Fruit fly (Drosophila melanogaster) whole organism, adult: ENCODE measurements around the gene CG17633.

Experiments used
- CG11617 ChIP-seq: fragments of 200-800 bp; sonication (Bioruptor generic); optimal IDR thresholded peaks from 2 replicates; lab custom pipeline; 2017; ENCODE audit warnings: mild to moderate bottlenecking, missing biosample characterization, missing genetic modification reagents, missing genetic modification characterization
- CG12768 ChIP-seq: fragments of 200-800 bp; sonication (Bioruptor generic); optimal IDR thresholded peaks from 2 replicates; lab custom pipeline; 2017; ENCODE audit warnings: missing biosample characterization, missing genetic modification characterization, mild to moderate bottlenecking, moderate library complexity, missing genetic modification reagents
- CG14711 ChIP-seq: fragments of 200-800 bp; sonication (Bioruptor generic); optimal IDR thresholded peaks from 2 replicates; lab custom pipeline; 2018; ENCODE audit warnings: missing biosample characterization, mild to moderate bottlenecking, missing genetic modification characterization, moderate library complexity
- CG1620 ChIP-seq: fragments of 200-800 bp; sonication (Bioruptor generic); optimal IDR thresholded peaks from 2 replicates; lab custom pipeline; 2016; ENCODE audit warnings: missing biosample characterization, missing genetic modification characterization
- CG33017 ChIP-seq: fragments of 200-800 bp; sonication (Bioruptor generic); optimal IDR thresholded peaks from 2 replicates; lab custom pipeline; 2018; ENCODE audit warnings: missing biosample characterization, mild to moderate bottlenecking, missing genetic modification characterization, moderate library complexity
- CG5204 ChIP-seq: fragments of 200-800 bp; sonication (Bioruptor generic); optimal IDR thresholded peaks from 2 replicates; lab custom pipeline; 2016; ENCODE audit warnings: missing biosample characterization, missing genetic modification characterization
- CG7045 ChIP-seq: fragments of 200-800 bp; sonication (Bioruptor generic); optimal IDR thresholded peaks from 2 replicates; lab custom pipeline; 2017; ENCODE audit warnings: missing biosample characterization, mild to moderate bottlenecking, missing genetic modification characterization
- CG7101 ChIP-seq: fragments of 200-800 bp; sonication (Bioruptor generic); optimal IDR thresholded peaks from 2 replicates; lab custom pipeline; 2018; ENCODE audit warnings: missing biosample characterization, mild to moderate bottlenecking, missing genetic modification characterization, moderate library complexity
- Clk ChIP-seq: fragments of 200-800 bp; sonication (Bioruptor generic); optimal IDR thresholded peaks from 2 replicates; lab custom pipeline; 2017; ENCODE audit warnings: missing biosample characterization, missing genetic modification characterization
- Crg-1 ChIP-seq: fragments of 200-800 bp; sonication (Bioruptor generic); optimal IDR thresholded peaks from 2 replicates; lab custom pipeline; 2016; ENCODE audit warnings: missing biosample characterization, missing genetic modification characterization
- Hr96 ChIP-seq: fragments of 200-800 bp; sonication (Bioruptor generic); optimal IDR thresholded peaks from 2 replicates; lab custom pipeline; 2016; ENCODE audit warnings: missing biosample characterization, missing genetic modification characterization
- Mnt ChIP-seq: fragments of 200-800 bp; sonication (Bioruptor generic); optimal IDR thresholded peaks from 2 replicates; lab custom pipeline; 2016; ENCODE audit warnings: missing biosample characterization, mild to moderate bottlenecking, missing genetic modification characterization
- bab1 ChIP-seq: fragments of 200-800 bp; sonication (Bioruptor generic); optimal IDR thresholded peaks from 3 replicates; lab custom pipeline; 2019; ENCODE audit warnings: missing biosample characterization, mild to moderate bottlenecking, missing genetic modification characterization, moderate library complexity
- cic ChIP-seq: fragments of 200-800 bp; sonication (Bioruptor generic); optimal IDR thresholded peaks from 2 replicates; lab custom pipeline; 2017; ENCODE audit warnings: missing biosample characterization, mild to moderate bottlenecking, missing genetic modification characterization, moderate library complexity
- cnc ChIP-seq, 2 experiments: fragments of >200 bp; optimal IDR thresholded peaks; 2 replicates each; lab custom pipeline; 2017
- kay ChIP-seq: fragments of 200-800 bp; sonication (Bioruptor generic); peaks from one replicate; lab custom pipeline; 2016; ENCODE audit warnings: missing biosample characterization, missing genetic modification characterization, borderline replicate concordance
- ovo ChIP-seq: fragments of 200-800 bp; sonication (Bioruptor generic); optimal IDR thresholded peaks from 2 replicates; lab custom pipeline; 2016; ENCODE audit warnings: missing biosample characterization, missing genetic modification characterization
- pad ChIP-seq: fragments of 200-800 bp; sonication (Bioruptor generic); optimal IDR thresholded peaks from 3 replicates; lab custom pipeline; 2017; ENCODE audit warnings: missing biosample characterization, missing genetic modification characterization, mild to moderate bottlenecking, moderate library complexity, missing genetic modification reagents
- tj ChIP-seq: fragments of 200-800 bp; sonication (Bioruptor generic); optimal IDR thresholded peaks from 3 replicates; lab custom pipeline; 2017; ENCODE audit warnings: missing biosample characterization, mild to moderate bottlenecking, missing genetic modification characterization, moderate library complexity
- toe ChIP-seq: fragments of 200-800 bp; sonication (Bioruptor generic); optimal IDR thresholded peaks from 2 replicates; lab custom pipeline; 2016; ENCODE audit warnings: missing biosample characterization, missing genetic modification characterization

The CG17633 gene

dm6 chr2L:9779754-9780153 lies 10.9 kb downstream of the CG17633 start:
- no peak for TF ChIP-seq Clk (GFP tag; lab: Kevin White, UChicago)
- peak; percentile 3 for TF ChIP-seq tj

- peak; percentile 4 for TF ChIP-seq Crg-1
- peak; percentile 80 for TF ChIP-seq pad (GFP tag; lab: Kevin White, UChicago)
- TF ChIP-seq ovo (GFP tag; lab: Kevin White, UChicago): peak; percentile 79
- peak; percentile 95 for TF ChIP-seq cic (GFP tag; lab: Kevin White, UChicago)
- TF ChIP-seq toe (GFP tag; lab: Kevin White, UChicago): peak; percentile 38
- peak; percentile 75 for TF ChIP-seq tj
- TF ChIP-seq CG14711 (tag; lab: Kevin White, UChicago): no peak
- peak; percentile 57 for TF ChIP-seq CG7101
- peak; percentile 8 for TF ChIP-seq Clk (GFP tag; lab: Kevin White, UChicago)
- peak; percentile 84 for TF ChIP-seq CG12768 (GFP tag; lab: Kevin White, UChicago)
- TF ChIP-seq CG1620 (GFP tag; lab: Kevin White, UChicago): peak; percentile 41
- peak; percentile 51 for TF ChIP-seq CG11617 (GFP tag; lab: Kevin White, UChicago)
- no peak for TF ChIP-seq CG7045 (GFP tag; lab: Kevin White, UChicago)
- peak; percentile 70 for TF ChIP-seq Hr96
- peak; percentile 83 for TF ChIP-seq bab1 (GFP tag; lab: Kevin White, UChicago)
- TF ChIP-seq CG5204: no peak
- TF ChIP-seq CG33017: peak; percentile 43
- TF ChIP-seq kay (GFP tag; lab: Kevin White, UChicago): no peak
- TF ChIP-seq Mnt (GFP tag; lab: Kevin White, UChicago): peak; percentile 90
- TF ChIP-seq cnc (optimal IDR thresholded peaks at IDR 0.05; lab: Kevin White, UChicago): no peak
Measured at dm6 chr2L:9782176-9782581, 13.3 kb downstream of the CG17633 start, which contains the start of gene IP3K1. Gene IP3K1, plus strand, starts transcription at chr2L:9782384.

- no peak for TF ChIP-seq CG14711 (tag; lab: Kevin White, UChicago)
- TF ChIP-seq bab1 (GFP tag; lab: Kevin White, UChicago): no peak
Measured at dm6 chr2L:9783130-9783529, 14.3 kb downstream of the CG17633 start.

- TF ChIP-seq CG33017: no peak
- TF ChIP-seq Mnt (GFP tag; lab: Kevin White, UChicago): no peak
- TF ChIP-seq CG14711 (tag; lab: Kevin White, UChicago): no peak
- TF ChIP-seq Hr96: no peak
Measured at dm6 chr2L:9784468-9784867, 15.6 kb downstream of the CG17633 start.

- no peak for TF ChIP-seq Clk (GFP tag; lab: Kevin White, UChicago)
- TF ChIP-seq CG1620 (GFP tag; lab: Kevin White, UChicago): peak; percentile 17
- TF ChIP-seq kay (GFP tag; lab: Kevin White, UChicago): no peak
- TF ChIP-seq cic (GFP tag; lab: Kevin White, UChicago): peak; percentile 78
- no peak for TF ChIP-seq CG5204
- peak; percentile 79 for TF ChIP-seq Mnt (GFP tag; lab: Kevin White, UChicago)
- peak; percentile 48 for TF ChIP-seq CG33017
- peak; percentile 55 for TF ChIP-seq CG12768 (GFP tag; lab: Kevin White, UChicago)
- no peak for TF ChIP-seq Hr96
- peak; percentile 56 for TF ChIP-seq CG11617 (GFP tag; lab: Kevin White, UChicago)
- TF ChIP-seq tj: peak; percentile 40
- TF ChIP-seq Crg-1: peak; percentile 2
- TF ChIP-seq CG7101: peak; percentile 31
- no peak for TF ChIP-seq CG14711 (tag; lab: Kevin White, UChicago)
- no peak for TF ChIP-seq bab1 (GFP tag; lab: Kevin White, UChicago)
- no peak for TF ChIP-seq ovo (GFP tag; lab: Kevin White, UChicago)
- no peak for TF ChIP-seq toe (GFP tag; lab: Kevin White, UChicago)
- TF ChIP-seq cnc (optimal IDR thresholded peaks at IDR 0.05; lab: Kevin White, UChicago): no peak
- peak; percentile 14 for TF ChIP-seq pad (GFP tag; lab: Kevin White, UChicago)
- TF ChIP-seq CG7045 (GFP tag; lab: Kevin White, UChicago): peak; percentile 38
Measured at dm6 chr2L:9785917-9786432, 17.1 kb downstream of the CG17633 start.

dm6 chr2L:9790535-9790992 lies 21.7 kb downstream of the CG17633 start, which contains the start of gene CG4036:
Gene CG4036, plus strand, starts transcription at chr2L:9790882.
- TF ChIP-seq Mnt (GFP tag; lab: Kevin White, UChicago): peak; percentile 1
- peak; percentile 85 to 94 for TF ChIP-seq cnc (optimal IDR thresholded peaks at IDR 0.05; lab: Kevin White, UChicago)
- TF ChIP-seq Crg-1: no peak
- peak; percentile 27 for TF ChIP-seq cic (GFP tag; lab: Kevin White, UChicago)
- TF ChIP-seq bab1 (GFP tag; lab: Kevin White, UChicago): peak; percentile 57
- peak; percentile 16 for TF ChIP-seq CG7101
- peak; percentile 62 for TF ChIP-seq tj
- no peak for TF ChIP-seq Clk (GFP tag; lab: Kevin White, UChicago)

dm6 chr2L:9792945-9793344 lies 24.1 kb downstream of the CG17633 start, which contains the start of gene CG13123:
Gene CG13123, minus strand, starts transcription at chr2L:9793107.
- TF ChIP-seq CG14711 (tag; lab: Kevin White, UChicago) (peak; percentile 67), tj (peak; percentile 34), bab1 (GFP tag; lab: Kevin White, UChicago) (peak; percentile 46), CG33017 (no peak), ovo (GFP tag; lab: Kevin White, UChicago) (no peak)
